Fruit fly (Drosophila melanogaster) whole organism, embryonic: ENCODE data around the gene CG32163.
A peak's percentile ranks its signal among the peaks of the same experiment; 100 is the strongest.

Source experiments
- B-H1 ChIP-seq: fragments of 200-800 bp; sonication (Bioruptor generic); IDR thresholded peaks from 3 replicates; pipeline ENCODE4 v1.3.6; 2022; ENCODE audit warnings: missing biosample characterization, missing genetic modification characterization
- BEAF-32 ChIP-seq: fragments of 200-800 bp; sonication (Bioruptor generic); optimal IDR thresholded peaks from 3 replicates; lab custom pipeline; 2017; ENCODE audit warnings: missing biosample characterization, missing genetic modification characterization, mild to moderate bottlenecking, moderate library complexity, missing genetic modification reagents
- CG11560 ChIP-seq: fragments of 200-800 bp; sonication (Bioruptor generic); IDR thresholded peaks from 3 replicates; pipeline ENCODE4 v1.3.6; 2022; ENCODE audit warnings: missing biosample characterization, missing genetic modification characterization
- CG11695 ChIP-seq: fragments of 200-800 bp; sonication (Bioruptor generic); IDR thresholded peaks from 3 replicates; pipeline ENCODE4 v1.3.6; 2022; ENCODE audit warnings: missing biosample characterization, missing genetic modification characterization
- CG16815 ChIP-seq: fragments of 200-800 bp; sonication (Bioruptor generic); optimal IDR thresholded peaks from 3 replicates; lab custom pipeline; 2017; ENCODE audit warnings: missing biosample characterization, mild to moderate bottlenecking, missing genetic modification characterization
- CG18262 ChIP-seq: fragments of 200-800 bp; optimal IDR thresholded peaks from 3 replicates; lab custom pipeline; 2019; ENCODE audit warnings: missing biosample characterization, mild to moderate bottlenecking, missing genetic modification characterization, moderate library complexity
- CG18599 ChIP-seq: fragments of 200-800 bp; sonication (Bioruptor generic); optimal IDR thresholded peaks from 3 replicates; lab custom pipeline; 2017; ENCODE audit warnings: missing biosample characterization, missing genetic modification characterization, mild to moderate bottlenecking, moderate library complexity, missing genetic modification reagents
- CG2116 ChIP-seq: fragments of 200-800 bp; sonication (Bioruptor generic); optimal IDR thresholded peaks from 3 replicates; lab custom pipeline; 2018; ENCODE audit warnings: missing biosample characterization, mild to moderate bottlenecking, missing genetic modification characterization
- CG2712 ChIP-seq: fragments of 200-800 bp; optimal IDR thresholded peaks from 3 replicates; lab custom pipeline; 2019; ENCODE audit warnings: missing biosample characterization, mild to moderate bottlenecking, missing genetic modification characterization, moderate library complexity
- CG3065 ChIP-seq: fragments of 200-800 bp; sonication (Bioruptor generic); optimal IDR thresholded peaks from 2 replicates; lab custom pipeline; 2016; ENCODE audit warnings: missing biosample characterization, missing genetic modification characterization
- CG3281 ChIP-seq: fragments of 200-800 bp; sonication (Bioruptor generic); optimal IDR thresholded peaks from 3 replicates; lab custom pipeline; 2017; ENCODE audit warnings: missing biosample characterization, mild to moderate bottlenecking, missing genetic modification characterization
- CG34376 ChIP-seq: fragments of 200-800 bp; sonication (Bioruptor generic); optimal IDR thresholded peaks from 2 replicates; lab custom pipeline; 2018; ENCODE audit warnings: missing biosample characterization, mild to moderate bottlenecking, missing genetic modification characterization
- CG34422 ChIP-seq: fragments of 200-800 bp; sonication (Bioruptor generic); IDR thresholded peaks from 3 replicates; pipeline ENCODE4 v1.3.6; 2022; ENCODE audit warnings: missing biosample characterization, missing genetic modification characterization
- CG3838 ChIP-seq: fragments of 200-800 bp; sonication (Bioruptor generic); optimal IDR thresholded peaks from 3 replicates; lab custom pipeline; 2016; ENCODE audit warnings: missing biosample characterization, missing genetic modification characterization
- CG3847 ChIP-seq: fragments of 200-800 bp; sonication (Bioruptor generic); IDR thresholded peaks from 2 replicates; pipeline ENCODE4 v1.3.6; 2022; ENCODE audit warnings: missing biosample characterization, missing genetic modification characterization
- CG3995 ChIP-seq: fragments of 200-800 bp; sonication (Bioruptor generic); optimal IDR thresholded peaks from 3 replicates; lab custom pipeline; 2016; ENCODE audit warnings: missing biosample characterization, missing genetic modification characterization
- CG4360 ChIP-seq: fragments of 200-800 bp; sonication (Bioruptor generic); IDR thresholded peaks from 2 replicates; pipeline ENCODE4 v1.3.6; 2022; ENCODE audit warnings: missing biosample characterization, missing genetic modification characterization
- CG8388 ChIP-seq: fragments of 200-800 bp; sonication (Bioruptor generic); optimal IDR thresholded peaks from 2 replicates; lab custom pipeline; 2019; ENCODE audit warnings: missing biosample characterization, mild to moderate bottlenecking, missing genetic modification characterization, moderate library complexity
- CG8944 ChIP-seq: fragments of 200-800 bp; sonication (Bioruptor generic); optimal IDR thresholded peaks from 3 replicates; lab custom pipeline; 2016; ENCODE audit warnings: missing biosample characterization, missing genetic modification characterization
- CG9797 ChIP-seq: fragments of 200-800 bp; sonication (Bioruptor generic); optimal IDR thresholded peaks from 3 replicates; lab custom pipeline; 2018; ENCODE audit warnings: missing biosample characterization, mild to moderate bottlenecking, missing genetic modification characterization
- Camta ChIP-seq: fragments of 200-800 bp; sonication (Bioruptor generic); optimal IDR thresholded peaks from 2 replicates; lab custom pipeline; 2016; ENCODE audit warnings: missing biosample characterization, missing genetic modification characterization
- Ets65A ChIP-seq: fragments of 200-800 bp; sonication (Bioruptor generic); peaks from one replicate; lab custom pipeline; 2016; ENCODE audit warnings: missing biosample characterization, missing genetic modification characterization
- Med ChIP-seq: fragments of 200-800 bp; sonication (Bioruptor generic); peaks from one replicate; lab custom pipeline; 2016; ENCODE audit warnings: missing biosample characterization, missing genetic modification characterization, mild to moderate bottlenecking, inconsistent platforms, moderate library complexity
- Ravus ChIP-seq: fragments of 200-800 bp; sonication (Bioruptor generic); IDR thresholded peaks from 2 replicates; pipeline ENCODE4 v1.3.6; 2022; ENCODE audit warnings: missing biosample characterization, missing genetic modification characterization
- Side ChIP-seq: fragments of 200-800 bp; sonication (Bioruptor generic); optimal IDR thresholded peaks from 2 replicates; lab custom pipeline; 2016; ENCODE audit warnings: missing biosample characterization, missing genetic modification characterization
- amos ChIP-seq: fragments of 200-800 bp; sonication (Bioruptor generic); IDR thresholded peaks from 2 replicates; pipeline ENCODE4 v1.3.6; 2022; ENCODE audit warnings: missing biosample characterization, missing genetic modification characterization; ENCODE audit not compliant: partially characterized antibody
- ase ChIP-seq: fragments of 200-800 bp; sonication (Bioruptor generic); IDR thresholded peaks from 3 replicates; pipeline ENCODE4 v1.3.6; 2022; ENCODE audit warnings: missing biosample characterization, missing genetic modification characterization
- br ChIP-seq: fragments of >200 bp; optimal IDR thresholded peaks from 2 replicates; lab custom pipeline; 2017
- exex ChIP-seq: fragments of 200-800 bp; sonication (Bioruptor generic); optimal IDR thresholded peaks from 4 replicates; lab custom pipeline; 2018; ENCODE audit warnings: missing biosample characterization, mild to moderate bottlenecking, missing genetic modification characterization, moderate library complexity
- fd3F ChIP-seq: fragments of 200-800 bp; sonication (Bioruptor generic); optimal IDR thresholded peaks from 2 replicates; lab custom pipeline; 2018; ENCODE audit warnings: missing biosample characterization, mild to moderate bottlenecking, missing genetic modification characterization, moderate library complexity
- gem ChIP-seq: fragments of 200-800 bp; sonication (Bioruptor generic); optimal IDR thresholded peaks from 2 replicates; lab custom pipeline; 2019; ENCODE audit warnings: missing biosample characterization, mild to moderate bottlenecking, missing genetic modification characterization, moderate library complexity
- gro ChIP-seq: fragments of 200-800 bp; sonication (Bioruptor generic); optimal IDR thresholded peaks from 2 replicates; lab custom pipeline; 2016; ENCODE audit warnings: missing biosample characterization, missing genetic modification characterization
- hkb ChIP-seq, 2 experiments: fragments of 200-800 bp in 1 of 2; fragments of >200 bp in 1 of 2; sonication (Bioruptor generic) in 1 of 2; IDR thresholded peaks in 1 of 2; optimal IDR thresholded peaks in 1 of 2; 2 replicates each; pipeline versions ENCODE4 v1.3.6 to Lab custom; 2017 to 2022; ENCODE audit warnings: missing biosample characterization in 1 of 2, missing genetic modification characterization in 1 of 2
- ken ChIP-seq: fragments of 200-800 bp; sonication (Bioruptor generic); IDR thresholded peaks from 3 replicates; pipeline ENCODE4 v1.3.6; 2022; ENCODE audit warnings: missing biosample characterization, missing genetic modification characterization
- kni ChIP-seq: fragments of 200-800 bp; sonication (Bioruptor generic); optimal IDR thresholded peaks from 3 replicates; lab custom pipeline; 2017; ENCODE audit warnings: mild to moderate bottlenecking, missing biosample characterization, missing genetic modification reagents, missing genetic modification characterization
- lbe ChIP-seq: fragments of 200-800 bp; sonication (Bioruptor generic); optimal IDR thresholded peaks from 2 replicates; lab custom pipeline; 2016; ENCODE audit warnings: missing biosample characterization, mild to moderate bottlenecking, missing genetic modification characterization
- lola ChIP-seq, 3 experiments: fragments of >200 bp in 2 of 3; fragments of 200-800 bp in 1 of 3; sonication (Bioruptor generic) in 1 of 3; optimal IDR thresholded peaks; 2 replicates each; lab custom pipeline; 2017 to 2019; ENCODE audit warnings: missing biosample characterization in 3 of 3, missing genetic modification characterization in 3 of 3, mild to moderate bottlenecking in 1 of 3, moderate library complexity in 1 of 3
- pan ChIP-seq, 4 experiments: fragments of >200 bp in 3 of 4; fragments of 200-800 bp in 1 of 4; sonication (Bioruptor generic) in 1 of 4; optimal IDR thresholded peaks in 3 of 4; IDR thresholded peaks in 1 of 4; 2 replicates each; pipeline versions ENCODE4 v1.3.6 to Lab custom; 2017 to 2022; ENCODE audit warnings: missing biosample characterization in 2 of 4, missing genetic modification characterization in 2 of 4, mixed read lengths in 1 of 4
- pita ChIP-seq: fragments of 200-800 bp; sonication (Bioruptor generic); optimal IDR thresholded peaks from 2 replicates; lab custom pipeline; 2017; ENCODE audit warnings: missing biosample characterization, mild to moderate bottlenecking, missing genetic modification characterization
- psq ChIP-seq: fragments of 200-800 bp; sonication (Bioruptor generic); optimal IDR thresholded peaks from 2 replicates; lab custom pipeline; 2017; ENCODE audit warnings: missing biosample characterization, missing genetic modification characterization
- row ChIP-seq: fragments of 200-800 bp; sonication (Bioruptor generic); IDR thresholded peaks from 3 replicates; pipeline ENCODE4 v1.3.6; 2022; ENCODE audit warnings: missing biosample characterization, missing genetic modification characterization
- sc ChIP-seq, 3 experiments: fragments of >200 bp in 2 of 3; fragments of 200-800 bp in 1 of 3; sonication (Bioruptor generic) in 1 of 3; optimal IDR thresholded peaks; 2 replicates in 2 of 3; 3 replicates in 1 of 3; lab custom pipeline; 2017; ENCODE audit warnings: mild to moderate bottlenecking in 1 of 3, missing biosample characterization in 1 of 3, missing genetic modification characterization in 1 of 3, missing genetic modification reagents in 1 of 3
- sens ChIP-seq: fragments of 200-800 bp; sonication (Bioruptor generic); peaks from one replicate; lab custom pipeline; 2016; ENCODE audit warnings: missing biosample characterization, missing genetic modification characterization
- sima ChIP-seq: fragments of 200-800 bp; sonication (Bioruptor generic); optimal IDR thresholded peaks from 2 replicates; lab custom pipeline; 2016; ENCODE audit warnings: missing biosample characterization, missing genetic modification characterization
- stwl ChIP-seq: fragments of 200-800 bp; sonication (Bioruptor generic); optimal IDR thresholded peaks from 3 replicates; lab custom pipeline; 2018; ENCODE audit warnings: missing biosample characterization, mild to moderate bottlenecking, missing genetic modification characterization, moderate library complexity
- tio ChIP-seq: fragments of 200-800 bp; sonication (Bioruptor generic); optimal IDR thresholded peaks from 2 replicates; lab custom pipeline; 2017; ENCODE audit warnings: missing biosample characterization, missing genetic modification characterization, inconsistent platforms
- zen ChIP-seq: fragments of 200-800 bp; sonication (Bioruptor generic); optimal IDR thresholded peaks from 3 replicates; lab custom pipeline; 2018; ENCODE audit warnings: missing biosample characterization, mild to moderate bottlenecking, missing genetic modification characterization, moderate library complexity

The CG32163 gene

dm6 chr3L:16566700-16567221 is 20.2 kb upstream of the CG32163 start, which contains the start of gene UQCR-6.4L:
Gene UQCR-6.4L, plus strand, starts transcription at chr3L:16566750.
- TF ChIP-seq amos (GFP tag; lab: Robert Waterston, UW) = peak; percentile 8; the same call in 1 of the 2 replicates
- TF ChIP-seq Med (GFP tag; lab: Kevin White, UChicago) = peak; percentile 34
- TF ChIP-seq stwl (tag; lab: Kevin White, UChicago) = peak; percentile 97
- TF ChIP-seq CG2116 (GFP tag; lab: Kevin White, UChicago) = peak; percentile 64
- 0 out of 3 replicates have a peak, but pooled peaks have one; percentile 10 for TF ChIP-seq ken (GFP tag; lab: Robert Waterston, UW)
- TF ChIP-seq sens (GFP tag; lab: Kevin White, UChicago) = peak; percentile 65
- TF ChIP-seq row = 0 out of 3 replicates have a peak, but pooled peaks have one; percentile 7
- TF ChIP-seq CG4360 = no peak
- TF ChIP-seq CG3281 (GFP tag; lab: Kevin White, UChicago) = no peak

dm6 chr3L:16567495-16567894 is 19.5 kb upstream of the CG32163 start:
- peak; percentile 35 for TF ChIP-seq CG18599 (GFP tag; lab: Kevin White, UChicago)
- peak; percentile 67 for TF ChIP-seq CG8388 (GFP tag; lab: Kevin White, UChicago)
- no peak for TF ChIP-seq gro (GFP tag; lab: Kevin White, UChicago)
- TF ChIP-seq Ravus (GFP tag; lab: Robert Waterston, UW) = no peak
- no peak for TF ChIP-seq CG9797 (GFP tag; lab: Kevin White, UChicago)
- no peak for TF ChIP-seq sc (optimal IDR thresholded peaks at IDR 0.05; lab: Kevin White, UChicago)
- TF ChIP-seq sc (GFP tag; optimal IDR thresholded peaks at IDR 0.05; lab: Kevin White, UChicago) = peak; percentile 48
- TF ChIP-seq exex = no peak
- no peak for TF ChIP-seq sima (GFP tag; lab: Kevin White, UChicago)
- TF ChIP-seq lbe = no peak
- no peak for TF ChIP-seq CG3838 (GFP tag; lab: Kevin White, UChicago)
- peak; percentile 57 for TF ChIP-seq zen (tag; lab: Kevin White, UChicago)
- no peak for TF ChIP-seq pan (optimal IDR thresholded peaks at IDR 0.05; lab: Kevin White, UChicago)
- peak in 1 of 2 experiments; percentile 67 for TF ChIP-seq pan (GFP tag; optimal IDR thresholded peaks at IDR 0.05 in 1 of 2, IDR thresholded peaks at IDR 0.05 in 1 of 2)
- TF ChIP-seq CG34422 (GFP tag; lab: Robert Waterston, UW) = no peak
- peak in 1 of 3 experiments; percentile 70 for TF ChIP-seq lola (GFP tag; optimal IDR thresholded peaks at IDR 0.05; lab: Kevin White, UChicago)
- TF ChIP-seq CG34376 (GFP tag; lab: Kevin White, UChicago) = no peak
- TF ChIP-seq CG18262 (tag; lab: Kevin White, UChicago) = peak; percentile 77
- TF ChIP-seq CG11560 (tag; lab: Robert Waterston, UW) = no peak
- TF ChIP-seq CG3065 (GFP tag; lab: Kevin White, UChicago) = peak; percentile 38
- no peak for TF ChIP-seq Camta (GFP tag; lab: Kevin White, UChicago)
- no peak for TF ChIP-seq pita (GFP tag; lab: Kevin White, UChicago)
- TF ChIP-seq tio (GFP tag; lab: Kevin White, UChicago) = peak; percentile 22
- no peak for TF ChIP-seq hkb (optimal IDR thresholded peaks at IDR 0.05; lab: Kevin White, UChicago)
- TF ChIP-seq hkb (GFP tag; IDR thresholded peaks at IDR 0.05; lab: Robert Waterston, UW) = peak; percentile 75
- no peak for TF ChIP-seq br (lab: Kevin White, UChicago)
- no peak for TF ChIP-seq CG8944 (GFP tag; lab: Kevin White, UChicago)
- TF ChIP-seq ase = no peak
- peak; percentile 83 for TF ChIP-seq CG2712 (tag; lab: Kevin White, UChicago)
- TF ChIP-seq kni (GFP tag; lab: Kevin White, UChicago) = no peak
- no peak for TF ChIP-seq CG3995 (GFP tag; lab: Kevin White, UChicago)
- peak; percentile 83 for TF ChIP-seq gem
- TF ChIP-seq CG11695 (GFP tag; lab: Robert Waterston, UW) = 0 out of 3 replicates have a peak, but pooled peaks have one; percentile 19
- TF ChIP-seq fd3F (GFP tag; lab: Kevin White, UChicago) = no peak
- peak; percentile 12; the same call in 1 of the 3 replicates for TF ChIP-seq B-H1
- TF ChIP-seq BEAF-32 (GFP tag; lab: Kevin White, UChicago) = no peak
- no peak for TF ChIP-seq psq (GFP tag; lab: Kevin White, UChicago)
- TF ChIP-seq Ets65A (GFP tag; lab: Kevin White, UChicago) = peak; percentile 36
- TF ChIP-seq Side (GFP tag; lab: Kevin White, UChicago) = no peak
- TF ChIP-seq CG3847 = no peak
- peak; percentile 10 for TF ChIP-seq CG16815 (GFP tag; lab: Kevin White, UChicago)
